Worm (Caenorhabditis elegans): ENCODE measurements around the gene sec-3.

DNA sequence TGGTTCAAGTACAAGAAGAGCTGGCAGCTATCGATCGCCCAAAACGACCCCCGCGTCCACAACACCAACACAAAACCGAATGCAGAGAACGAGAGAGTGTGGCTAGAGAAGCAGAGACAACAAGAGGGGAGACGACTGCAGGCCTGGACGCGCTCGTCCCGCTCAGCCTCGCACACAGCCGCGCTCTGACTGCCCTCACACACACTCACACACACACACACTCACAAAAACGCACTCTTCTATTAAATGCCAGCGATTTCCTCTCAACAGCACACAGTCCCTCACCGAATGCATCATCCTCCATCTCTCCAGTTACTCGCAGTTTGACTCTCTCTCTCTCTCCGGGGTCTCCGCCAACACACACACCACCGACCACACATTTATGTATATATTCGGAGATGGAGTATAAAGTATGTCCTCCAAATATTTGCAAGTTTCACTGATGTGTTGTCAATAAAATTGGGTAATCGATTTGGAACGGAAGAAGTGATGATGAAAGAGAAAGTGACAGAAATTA lies 28.0 kb upstream of the sec-3 start:
- peak; percentile 91 for TF ChIP-seq nhr-77 (tag; optimal IDR thresholded peaks at IDR 0.05)
- no peak for TF ChIP-seq hlh-17 (GFP tag; optimal IDR thresholded peaks at IDR 0.05; ENCODE audit: borderline replicate concordance)
- peak; percentile 80 for TF ChIP-seq ztf-4 (tag; optimal IDR thresholded peaks at IDR 0.05)
- TF ChIP-seq nhr-28 (tag; optimal IDR thresholded peaks at IDR 0.05), result no peak
- peak; percentile 80 for TF ChIP-seq aly-2 (tag; optimal IDR thresholded peaks at IDR 0.05)
- no peak for TF ChIP-seq tlp-1 (tag; optimal IDR thresholded peaks at IDR 0.05)
- peak in 5 of 6 experiments; percentile 22 to 86 (median 58) for TF ChIP-seq elt-3 (tag; optimal IDR thresholded peaks at IDR 0.05)
- no peak for TF ChIP-seq aha-1 (tag; optimal IDR thresholded peaks at IDR 0.05)
- no peak for TF ChIP-seq ceh-90 (tag; optimal IDR thresholded peaks at IDR 0.05)
- no peak for TF ChIP-seq lin-39 (tag; optimal IDR thresholded peaks at IDR 0.05)
